Worm (Caenorhabditis elegans): Measurements from ENCODE around the gene Y37D8A.19.

ce11 chrIII:12885153-12885552, 44.5 kb upstream of the Y37D8A.19 start:
- TF ChIP-seq tbx-2 (tag; optimal IDR thresholded peaks at IDR 0.05) (no peak), elt-3 (tag; optimal IDR thresholded peaks at IDR 0.05) (no peak), nhr-76 (tag; optimal IDR thresholded peaks at IDR 0.05) (no peak), ZK546.5 (tag; optimal IDR thresholded peaks at IDR 0.05) (no peak), ceh-82 (tag; optimal IDR thresholded peaks at IDR 0.05) (no peak), nhr-11 (tag; optimal IDR thresholded peaks at IDR 0.05) (no peak), nhr-237 (tag; optimal IDR thresholded peaks at IDR 0.05) (no peak), unc-62 (GFP tag; optimal IDR thresholded peaks at IDR 0.05) (no peak), elt-1 (tag; optimal IDR thresholded peaks at IDR 0.05) (no peak)

Measured in whole organism, L3 larva.